Fruit fly (Drosophila melanogaster): ENCODE measurements around the gene MME1.

MME1 gene

dm6 chr2L:7043039-7043905, 15.9 kb downstream of the MME1 start (continued):
- TF ChIP-seq pnt (GFP tag; optimal IDR thresholded peaks at IDR 0.05) (no peak), CG18599 (GFP tag; optimal IDR thresholded peaks at IDR 0.05) (peak; percentile 27), CG31224 (GFP tag; IDR thresholded peaks at IDR 0.05) (no peak), org-1 (GFP tag; optimal IDR thresholded peaks at IDR 0.05) (no peak), CG7839 (tag; optimal IDR thresholded peaks at IDR 0.05) (peak; percentile 27), disco-r (GFP tag; optimal IDR thresholded peaks at IDR 0.05) (no peak), CG16813 (GFP tag; IDR thresholded peaks at IDR 0.05; ENCODE audit: partially characterized antibody) (no peak), CG15601 (tag; optimal IDR thresholded peaks at IDR 0.05) (peak; percentile 61), ewg (GFP tag; optimal IDR thresholded peaks at IDR 0.05) (peak; percentile 23), chn (GFP tag; optimal IDR thresholded peaks at IDR 0.05) (no peak), CG6654 (GFP tag; optimal IDR thresholded peaks at IDR 0.05) (no peak), MESR4 (GFP tag; optimal IDR thresholded peaks at IDR 0.05) (no peak), CG2678 (tag; optimal IDR thresholded peaks at IDR 0.05) (peak; percentile 45), CG34376 (GFP tag; optimal IDR thresholded peaks at IDR 0.05) (no peak), CG13894 (tag; optimal IDR thresholded peaks at IDR 0.05) (no peak), CG32767 (GFP tag; IDR thresholded peaks at IDR 0.05) (no peak), CG3407 (GFP tag; optimal IDR thresholded peaks at IDR 0.05) (peak; percentile 61), CG1529 (GFP tag; optimal IDR thresholded peaks at IDR 0.05) (peak; percentile 64), Camta (GFP tag; optimal IDR thresholded peaks at IDR 0.05) (no peak), CG17328 (GFP tag; IDR thresholded peaks at IDR 0.05) (peak; percentile 42; the same call in 1 of the 2 replicates), CG7963 (GFP tag; IDR thresholded peaks at IDR 0.05; ENCODE audit: partially characterized antibody) (no peak), CG12769 (tag; optimal IDR thresholded peaks at IDR 0.05) (peak; percentile 20), CG3163 (GFP tag; optimal IDR thresholded peaks at IDR 0.05) (peak; percentile 20), ap (GFP tag; IDR thresholded peaks at IDR 0.05) (no peak), CG13775 (GFP tag; optimal IDR thresholded peaks at IDR 0.05) (peak; percentile 6), Kr (GFP tag; optimal IDR thresholded peaks at IDR 0.05) (peak; percentile 66), her (GFP tag; optimal IDR thresholded peaks at IDR 0.05) (peak; percentile 33), al (GFP tag; IDR thresholded peaks at IDR 0.05) (no peak), CG10462 (GFP tag; optimal IDR thresholded peaks at IDR 0.05) (peak; percentile 40), toy (GFP tag; IDR thresholded peaks at IDR 0.05) (no peak), pho (GFP tag; optimal IDR thresholded peaks at IDR 0.05) (no peak), CG2120 (GFP tag; optimal IDR thresholded peaks at IDR 0.05) (peak; percentile 35), kah (GFP tag; optimal IDR thresholded peaks at IDR 0.05) (no peak), bsh (GFP tag; optimal IDR thresholded peaks at IDR 0.05) (peak in 1 of 2 experiments; percentile 76), klu (GFP tag; IDR thresholded peaks at IDR 0.05) (no peak), CG4707 (GFP tag; optimal IDR thresholded peaks at IDR 0.05) (peak; percentile 59), sima (GFP tag; optimal IDR thresholded peaks at IDR 0.05) (no peak), insv (GFP tag; optimal IDR thresholded peaks at IDR 0.05) (no peak), cwo (GFP tag; optimal IDR thresholded peaks at IDR 0.05) (no peak), Chrac-16 (GFP tag; optimal IDR thresholded peaks at IDR 0.05) (no peak), CG8359 (GFP tag; optimal IDR thresholded peaks at IDR 0.05; ENCODE audit: borderline replicate concordance) (no peak), Tbp (GFP tag; optimal IDR thresholded peaks at IDR 0.05) (no peak), chif (GFP tag; optimal IDR thresholded peaks at IDR 0.05) (peak in 1 of 2 experiments; percentile 16), Myb (GFP tag; optimal IDR thresholded peaks at IDR 0.05) (no peak), CG11695 (GFP tag; IDR thresholded peaks at IDR 0.05) (no peak), en (GFP tag; optimal IDR thresholded peaks at IDR 0.05) (no peak), ci (GFP tag; IDR thresholded peaks at IDR 0.05) (peak; percentile 84), amos (GFP tag; IDR thresholded peaks at IDR 0.05; ENCODE audit: partially characterized antibody) (no peak), H15 (GFP tag; IDR thresholded peaks at IDR 0.05) (0 out of 3 replicates have a peak, but pooled peaks have one; percentile 22)
